Worm (Caenorhabditis elegans) whole organism, midembryonic: Measurements from ENCODE around the gene fbxa-31.

Experiments
- cog-1 ChIP-seq: sonication (generic microtip); optimal IDR thresholded peaks from 2 replicates; lab custom pipeline; 2016; ENCODE audit warnings: missing genetic modification characterization, missing compliant biosample characterization
- flt-1 ChIP-seq: fragments of 200-800 bp; sonication (Bioruptor generic); IDR thresholded peaks from 2 replicates; pipeline ENCODE4 v1.3.6; 2022; ENCODE audit warnings: missing genetic modification characterization, missing compliant biosample characterization
- klf-2 ChIP-seq: fragments of 200-800 bp; sonication (Bioruptor generic); conservative IDR thresholded peaks from 2 replicates; pipeline ENCODE4 v1.3.6; 2022; ENCODE audit warnings: missing genetic modification reagents, missing genetic modification characterization, missing compliant biosample characterization
- ztf-23 ChIP-seq: fragments of 200-800 bp; sonication (Bioruptor generic); IDR thresholded peaks from 2 replicates; pipeline ENCODE4 v1.3.6; 2022; ENCODE audit warnings: missing genetic modification reagents, missing genetic modification characterization, missing compliant biosample characterization
- ztf-29 ChIP-seq: fragments of 200-800 bp; sonication (Bioruptor generic); IDR thresholded peaks from 2 replicates; pipeline ENCODE4 v1.3.6; 2022; ENCODE audit warnings: missing genetic modification reagents, missing genetic modification characterization, missing compliant biosample characterization

- TF ChIP-seq ztf-23 (GFP tag; lab: Robert Waterston, UW) (no peak), klf-2 (GFP tag; lab: Robert Waterston, UW) (no peak), flt-1 (GFP tag; lab: Robert Waterston, UW) (no peak), ztf-29 (GFP tag; lab: Robert Waterston, UW) (no peak), cog-1 (tag; lab: Kevin White, UChicago) (no peak)
Measured at ce11 chrIII:1248335-1248734, 22.9 kb downstream of the fbxa-31 start.
